Fruit fly (Drosophila melanogaster) whole organism, wandering third instar larva: ENCODE results near the gene Ca-Ma2d.

Experiments
- Abd-B ChIP-seq: fragments of >200 bp; optimal IDR thresholded peaks from 2 replicates; lab custom pipeline; 2017; ENCODE audit warnings: missing biosample characterization, missing genetic modification characterization
- CG32264 ChIP-seq: fragments of 200-800 bp; sonication (Bioruptor generic); optimal IDR thresholded peaks from 2 replicates; lab custom pipeline; 2016; ENCODE audit warnings: missing biosample characterization, missing genetic modification characterization
- CG9705 ChIP-seq: fragments of 200-800 bp; sonication (Bioruptor generic); optimal IDR thresholded peaks from 2 replicates; lab custom pipeline; 2018; ENCODE audit warnings: missing biosample characterization, mild to moderate bottlenecking, missing genetic modification characterization
- CrebA ChIP-seq: fragments of 200-800 bp; sonication (Bioruptor generic); optimal IDR thresholded peaks from 2 replicates; lab custom pipeline; 2016; ENCODE audit warnings: missing biosample characterization, mild to moderate bottlenecking, missing genetic modification characterization, borderline replicate concordance
- Dfd ChIP-seq: fragments of >200 bp; optimal IDR thresholded peaks from 2 replicates; lab custom pipeline; 2017; ENCODE audit warnings: missing biosample characterization, missing genetic modification characterization
- Dif ChIP-seq: fragments of 200-275, 200-300 bp; sonication (Bioruptor generic); optimal IDR thresholded peaks from 2 replicates; lab custom pipeline; 2018; ENCODE audit warnings: missing biosample characterization, missing genetic modification characterization; ENCODE audit not compliant: partially characterized antibody
- GATAd ChIP-seq: sonication (Bioruptor generic); optimal IDR thresholded peaks from 2 replicates; lab custom pipeline; 2016; ENCODE audit warnings: missing biosample characterization, missing genetic modification characterization
- HLH106 ChIP-seq: fragments of 200-800 bp; optimal IDR thresholded peaks from 3 replicates; lab custom pipeline; 2019; ENCODE audit warnings: missing biosample characterization, mild to moderate bottlenecking, missing genetic modification characterization, moderate library complexity
- Hnf4 ChIP-seq: fragments of 200-800 bp; sonication (Bioruptor generic); optimal IDR thresholded peaks from 2 replicates; lab custom pipeline; 2016; ENCODE audit warnings: missing biosample characterization, mild to moderate bottlenecking, missing genetic modification characterization
- Hr78 ChIP-seq: fragments of >200 bp; optimal IDR thresholded peaks from 2 replicates; lab custom pipeline; 2017; ENCODE audit warnings: missing biosample characterization, missing genetic modification characterization
- Hr83 ChIP-seq: fragments of 200-300 bp; sonication (Bioruptor generic); optimal IDR thresholded peaks from 2 replicates; lab custom pipeline; 2016; ENCODE audit warnings: missing biosample characterization, mild to moderate bottlenecking, missing genetic modification characterization, moderate library complexity; ENCODE audit not compliant: poor library complexity, severe bottlenecking
- Jra ChIP-seq: sonication (Bioruptor generic); optimal IDR thresholded peaks from 2 replicates; lab custom pipeline; 2016; ENCODE audit warnings: missing biosample characterization, missing genetic modification characterization
- Mio ChIP-seq: sonication (Bioruptor generic); optimal IDR thresholded peaks from 2 replicates; lab custom pipeline; 2016; ENCODE audit warnings: missing biosample characterization, missing genetic modification characterization
- Myc ChIP-seq: fragments of >200 bp; optimal IDR thresholded peaks from 2 replicates; lab custom pipeline; 2017
- N ChIP-seq: fragments of >200 bp; optimal IDR thresholded peaks from 2 replicates; lab custom pipeline; 2018; ENCODE audit warnings: missing biosample characterization, missing external identifiers, missing genetic modification characterization
- OdsH ChIP-seq: fragments of 200-800 bp; sonication (Bioruptor generic); optimal IDR thresholded peaks from 2 replicates; lab custom pipeline; 2016; ENCODE audit warnings: missing biosample characterization, mild to moderate bottlenecking, missing genetic modification characterization
- Rel ChIP-seq, 2 experiments: fragments of 200-800 bp; sonication (Bioruptor generic) in 1 of 2; optimal IDR thresholded peaks; 2 replicates in 1 of 2; 3 replicates in 1 of 2; lab custom pipeline; 2016 to 2019; ENCODE audit warnings: mild to moderate bottlenecking in 2 of 2, missing biosample characterization in 2 of 2, missing genetic modification characterization in 2 of 2, moderate library complexity in 1 of 2
- Sp1 ChIP-seq: fragments of 200-800 bp; sonication (Bioruptor generic); optimal IDR thresholded peaks from 3 replicates; lab custom pipeline; 2019; ENCODE audit warnings: missing biosample characterization, mild to moderate bottlenecking, missing genetic modification characterization, moderate library complexity
- Vsx2 ChIP-seq: fragments of 200-300, 225-300 bp; sonication (Bioruptor generic); optimal IDR thresholded peaks from 2 replicates; lab custom pipeline; 2018; ENCODE audit warnings: missing biosample characterization, missing genetic modification characterization; ENCODE audit not compliant: partially characterized antibody
- br ChIP-seq: fragments of 200-800 bp; sonication (Bioruptor generic); optimal IDR thresholded peaks from 2 replicates; lab custom pipeline; 2016; ENCODE audit warnings: missing biosample characterization, missing genetic modification characterization
- brk ChIP-seq: fragments of 200-800 bp; sonication (Bioruptor generic); optimal IDR thresholded peaks from 2 replicates; lab custom pipeline; 2016; ENCODE audit warnings: missing biosample characterization, mild to moderate bottlenecking, missing genetic modification characterization
- dl ChIP-seq, 2 experiments: fragments of 175-275, 200-275 bp in 1 of 2; fragments of 200-275 bp in 1 of 2; sonication (Bioruptor generic); optimal IDR thresholded peaks; lab custom pipeline; 2018; ENCODE audit warnings: mild to moderate bottlenecking in 2 of 2, missing biosample characterization in 2 of 2, missing genetic modification characterization in 2 of 2, moderate library complexity in 2 of 2; ENCODE audit not compliant: partially characterized antibody in 2 of 2, insufficient read depth in 1 of 2
- dmrt93B ChIP-seq: fragments of 200-800 bp; sonication (Bioruptor generic); optimal IDR thresholded peaks from 2 replicates; lab custom pipeline; 2018; ENCODE audit warnings: missing biosample characterization, mild to moderate bottlenecking, missing genetic modification characterization
- dsf ChIP-seq: sonication (Bioruptor generic); optimal IDR thresholded peaks from 2 replicates; lab custom pipeline; 2016; ENCODE audit warnings: missing biosample characterization, missing genetic modification characterization, borderline replicate concordance
- ey ChIP-seq: fragments of 200-800 bp; sonication (Bioruptor generic); optimal IDR thresholded peaks from 2 replicates; lab custom pipeline; 2016; ENCODE audit warnings: missing biosample characterization, missing genetic modification characterization
- foxo ChIP-seq, 2 experiments: fragments of 200-800 bp; sonication (Bioruptor generic); optimal IDR thresholded peaks; 2 replicates in 1 of 2; 3 replicates in 1 of 2; lab custom pipeline; 2016 to 2017; ENCODE audit warnings: missing biosample characterization in 2 of 2, missing genetic modification characterization in 2 of 2
- fru ChIP-seq: fragments of 200-800 bp; sonication (Bioruptor generic); optimal IDR thresholded peaks from 3 replicates; lab custom pipeline; 2016; ENCODE audit warnings: missing biosample characterization, mild to moderate bottlenecking, missing genetic modification characterization
- h ChIP-seq: fragments of 200-800 bp; sonication (Bioruptor generic); optimal IDR thresholded peaks from 3 replicates; lab custom pipeline; 2016; ENCODE audit warnings: missing biosample characterization, mild to moderate bottlenecking, missing genetic modification characterization
- jim ChIP-seq: fragments of 175-275, 200-325 bp; sonication (Bioruptor generic); optimal IDR thresholded peaks from 2 replicates; lab custom pipeline; 2016; ENCODE audit warnings: missing biosample characterization, mild to moderate bottlenecking, missing genetic modification characterization
- lola ChIP-seq: fragments of >200 bp; optimal IDR thresholded peaks from 2 replicates; lab custom pipeline; 2017; ENCODE audit warnings: missing biosample characterization, missing genetic modification characterization
- pan ChIP-seq: fragments of >200 bp; optimal IDR thresholded peaks from 2 replicates; lab custom pipeline; 2017
- psq ChIP-seq: fragments of 200-800 bp; sonication (Bioruptor generic); optimal IDR thresholded peaks from 3 replicates; lab custom pipeline; 2017; ENCODE audit warnings: missing biosample characterization, mild to moderate bottlenecking, missing genetic modification characterization, moderate library complexity
- rgr ChIP-seq: fragments of 200-800 bp; sonication (Bioruptor generic); optimal IDR thresholded peaks from 3 replicates; lab custom pipeline; 2016; ENCODE audit warnings: missing biosample characterization, mild to moderate bottlenecking, missing genetic modification characterization
- sage ChIP-seq: fragments of 200-800 bp; sonication (Bioruptor generic); optimal IDR thresholded peaks from 2 replicates; lab custom pipeline; 2016; ENCODE audit warnings: missing biosample characterization, mild to moderate bottlenecking, missing genetic modification characterization
- sv ChIP-seq: fragments of 200-800 bp; sonication (Bioruptor generic); optimal IDR thresholded peaks from 3 replicates; lab custom pipeline; 2016; ENCODE audit warnings: missing biosample characterization, missing genetic modification characterization
- tai ChIP-seq: sonication (Bioruptor generic); optimal IDR thresholded peaks from 2 replicates; lab custom pipeline; 2016; ENCODE audit warnings: missing biosample characterization, missing genetic modification characterization
- usp ChIP-seq: fragments of >200 bp; optimal IDR thresholded peaks from 2 replicates; lab custom pipeline; 2017; ENCODE audit warnings: missing biosample characterization, missing genetic modification characterization
- woc ChIP-seq: sonication (Bioruptor generic); optimal IDR thresholded peaks from 2 replicates; lab custom pipeline; 2016; ENCODE audit warnings: missing biosample characterization, mild to moderate bottlenecking, missing genetic modification characterization

Gene Ca-Ma2d

DNA sequence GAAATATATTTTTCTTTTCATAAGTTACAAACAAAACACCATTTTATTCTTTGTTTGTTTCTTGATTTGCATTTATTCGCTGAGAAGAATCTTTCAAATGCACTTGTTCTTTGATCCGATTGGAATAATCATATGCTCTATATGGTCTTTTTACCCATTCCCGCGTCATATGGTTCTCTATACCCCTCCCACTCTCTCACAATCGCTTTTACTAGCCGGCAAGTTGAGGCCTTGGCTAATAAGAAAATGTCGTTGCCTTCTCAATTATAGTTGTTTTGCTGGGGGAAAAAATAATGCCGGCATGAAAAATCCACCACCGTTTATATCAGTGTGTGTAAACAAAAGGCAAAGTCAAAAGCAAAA is 37.6 kb downstream of the Ca-Ma2d start:
- TF ChIP-seq ey (GFP tag; lab: Kevin White, UChicago) (no peak), h (GFP tag; lab: Kevin White, UChicago) (no peak), Mio (GFP tag; lab: Kevin White, UChicago) (no peak), HLH106 (tag; lab: Kevin White, UChicago) (no peak), jim (GFP tag; lab: Kevin White, UChicago) (no peak), Hnf4 (GFP tag; lab: Kevin White, UChicago) (no peak), CG9705 (GFP tag; lab: Kevin White, UChicago) (no peak), sage (GFP tag; lab: Kevin White, UChicago) (no peak), pan (lab: Kevin White, UChicago) (no peak), lola (GFP tag; lab: Kevin White, UChicago) (no peak), N (no peak), Dfd (GFP tag; lab: Kevin White, UChicago) (no peak), Rel (GFP tag; optimal IDR thresholded peaks at IDR 0.05; lab: Kevin White, UChicago) (no peak), Rel (tag; optimal IDR thresholded peaks at IDR 0.05; lab: Kevin White, UChicago) (no peak), Sp1 (GFP tag; lab: Kevin White, UChicago) (no peak), brk (GFP tag; lab: Kevin White, UChicago) (no peak), Vsx2 (GFP tag; lab: Kevin White, UChicago) (no peak)

DNA sequence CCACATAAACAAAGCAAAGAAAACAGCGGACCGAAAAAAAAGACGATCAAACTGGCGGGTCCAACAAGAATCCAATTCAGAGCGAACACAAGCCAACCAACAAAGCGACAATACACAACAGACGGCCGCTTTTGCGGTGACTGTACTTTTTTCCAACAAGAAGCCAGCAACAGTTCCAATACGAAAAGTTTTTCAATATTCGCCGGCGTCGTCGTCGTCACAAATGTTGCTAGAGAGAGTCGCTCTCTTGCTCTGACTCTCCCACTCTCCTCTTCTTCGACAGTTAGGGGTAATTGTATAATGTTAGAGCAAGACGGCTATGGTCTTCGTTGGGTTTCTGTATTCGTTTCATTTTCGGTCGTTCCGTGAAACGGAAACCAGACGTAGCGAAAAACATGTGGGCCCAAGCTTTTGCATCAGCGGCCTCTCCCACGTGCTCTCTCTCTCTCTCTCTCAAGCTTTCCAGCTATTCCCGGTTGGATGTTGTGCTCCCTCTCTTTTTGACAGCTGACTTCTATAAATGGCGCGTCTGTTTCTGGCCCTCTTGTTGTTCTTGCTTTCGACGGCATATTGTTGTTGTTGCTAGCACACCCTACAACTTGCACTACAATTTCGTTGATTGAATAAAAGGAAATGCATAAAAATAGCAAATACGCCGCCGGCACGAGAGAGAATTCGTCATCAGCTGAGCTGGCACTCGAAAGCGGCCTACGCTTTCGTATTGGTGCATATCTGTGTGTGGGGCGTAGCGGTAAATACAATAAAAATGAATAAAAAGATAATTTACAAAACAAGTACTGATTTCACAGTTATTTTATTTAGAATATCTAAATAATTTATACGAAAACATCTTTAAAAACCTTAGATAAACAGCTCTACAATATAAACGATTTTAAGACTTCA is 38.2 kb downstream of the Ca-Ma2d start:
- peak; percentile 89 for TF ChIP-seq Sp1 (GFP tag; lab: Kevin White, UChicago)
- TF ChIP-seq Dfd (GFP tag; lab: Kevin White, UChicago) = no peak
- no peak for TF ChIP-seq Abd-B
- TF ChIP-seq Mio (GFP tag; lab: Kevin White, UChicago) = no peak
- peak; percentile 89 for TF ChIP-seq rgr (GFP tag; lab: Kevin White, UChicago)
- TF ChIP-seq psq (GFP tag; lab: Kevin White, UChicago) = peak; percentile 63
- no peak for TF ChIP-seq tai
- peak; percentile 23 for TF ChIP-seq Rel (GFP tag; optimal IDR thresholded peaks at IDR 0.05; lab: Kevin White, UChicago)
- peak; percentile 76 for TF ChIP-seq Rel (tag; optimal IDR thresholded peaks at IDR 0.05; lab: Kevin White, UChicago)
- no peak for TF ChIP-seq dsf
- no peak for TF ChIP-seq Hr78 (GFP tag; lab: Kevin White, UChicago)
- TF ChIP-seq CG9705 (GFP tag; lab: Kevin White, UChicago) = peak; percentile 74
- peak; percentile 77 to 91 for TF ChIP-seq dl (GFP tag; optimal IDR thresholded peaks at IDR 0.05; lab: Kevin White, UChicago; ENCODE audit: insufficient read depth in 1 of 2, partially characterized antibody in 2 of 2)
- TF ChIP-seq jim (GFP tag; lab: Kevin White, UChicago) = no peak
- no peak for TF ChIP-seq N
- TF ChIP-seq br (GFP tag; lab: Kevin White, UChicago) = peak; percentile 89
- TF ChIP-seq foxo (GFP tag; optimal IDR thresholded peaks at IDR 0.05; lab: Kevin White, UChicago) = peak in 1 of 2 experiments; percentile 44
- TF ChIP-seq sv (GFP tag; lab: Kevin White, UChicago) = no peak
- peak; percentile 70 for TF ChIP-seq brk (GFP tag; lab: Kevin White, UChicago)
- TF ChIP-seq h (GFP tag; lab: Kevin White, UChicago) = peak; percentile 87
- no peak for TF ChIP-seq Jra (GFP tag; lab: Kevin White, UChicago)
- TF ChIP-seq CG32264 (GFP tag; lab: Kevin White, UChicago) = peak; percentile 70
- peak; percentile 78 for TF ChIP-seq Hr83 (GFP tag; lab: Kevin White, UChicago)
- no peak for TF ChIP-seq CrebA
- TF ChIP-seq Dif (GFP tag; lab: Kevin White, UChicago) = peak; percentile 92
- peak; percentile 41 for TF ChIP-seq Hnf4 (GFP tag; lab: Kevin White, UChicago)
- TF ChIP-seq woc (GFP tag; lab: Kevin White, UChicago) = peak; percentile 9
- no peak for TF ChIP-seq pan (lab: Kevin White, UChicago)
- TF ChIP-seq dmrt93B (GFP tag; lab: Kevin White, UChicago) = peak; percentile 59
- peak; percentile 65 for TF ChIP-seq fru (GFP tag; lab: Kevin White, UChicago)
- TF ChIP-seq sage (GFP tag; lab: Kevin White, UChicago) = peak; percentile 76
- TF ChIP-seq usp (GFP tag; lab: Kevin White, UChicago) = no peak
- TF ChIP-seq GATAd (GFP tag; lab: Kevin White, UChicago) = no peak
- TF ChIP-seq ey (GFP tag; lab: Kevin White, UChicago) = peak; percentile 26
- peak; percentile 85 for TF ChIP-seq Myc (lab: Kevin White, UChicago)
- peak; percentile 62 for TF ChIP-seq HLH106 (tag; lab: Kevin White, UChicago)
- peak; percentile 78 for TF ChIP-seq OdsH (GFP tag; lab: Kevin White, UChicago)
- TF ChIP-seq lola (GFP tag; lab: Kevin White, UChicago) = no peak
- TF ChIP-seq Vsx2 (GFP tag; lab: Kevin White, UChicago) = peak; percentile 79
